Worm (Caenorhabditis elegans): Measurements from ENCODE around the gene xpc-1.

DNA sequence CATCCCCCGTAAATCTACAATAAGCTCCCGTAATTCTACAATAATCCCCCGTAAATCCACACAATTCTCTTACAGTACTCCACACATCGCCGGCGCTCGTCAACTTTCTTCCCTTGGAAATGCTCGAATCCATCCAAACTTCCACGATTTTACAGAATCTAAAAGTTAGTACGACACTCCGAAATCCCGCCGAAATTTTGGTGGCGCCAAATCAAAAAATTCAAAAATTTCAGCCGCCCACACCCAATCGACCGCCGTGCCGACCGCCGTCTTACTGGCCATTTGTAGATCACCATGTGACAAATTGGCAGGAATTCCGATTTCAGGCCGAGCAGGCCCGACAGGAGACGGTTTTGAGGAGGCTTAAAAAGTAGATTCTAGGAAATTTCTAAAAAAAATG lies 40.6 kb upstream of the xpc-1 start:
- TF ChIP-seq npax-4 (tag; optimal IDR thresholded peaks at IDR 0.05) (no peak), sox-2 (GFP tag; IDR thresholded peaks at IDR 0.05) (no peak), eyg-1 (tag; optimal IDR thresholded peaks at IDR 0.05) (no peak), pha-4 (tag; optimal IDR thresholded peaks at IDR 0.05) (no peak), nhr-11 (tag; optimal IDR thresholded peaks at IDR 0.05) (no peak), hlh-30 (tag; optimal IDR thresholded peaks at IDR 0.05; ENCODE audit: insufficient read depth) (no peak), pat-9 (tag; optimal IDR thresholded peaks at IDR 0.05) (no peak), K02D7.2 (tag; optimal IDR thresholded peaks at IDR 0.05) (no peak), nfya-1 (tag; optimal IDR thresholded peaks at IDR 0.05) (no peak), ceh-18 (tag; optimal IDR thresholded peaks at IDR 0.05) (no peak), pqm-1 (tag; optimal IDR thresholded peaks at IDR 0.05) (no peak), hlh-13 (GFP tag; optimal IDR thresholded peaks at IDR 0.05) (no peak), unc-86 (tag; optimal IDR thresholded peaks at IDR 0.05) (no peak)

All from whole organism, late embryonic.